Worm (Caenorhabditis elegans): Measurements from ENCODE around the gene F43D2.6.

DNA sequence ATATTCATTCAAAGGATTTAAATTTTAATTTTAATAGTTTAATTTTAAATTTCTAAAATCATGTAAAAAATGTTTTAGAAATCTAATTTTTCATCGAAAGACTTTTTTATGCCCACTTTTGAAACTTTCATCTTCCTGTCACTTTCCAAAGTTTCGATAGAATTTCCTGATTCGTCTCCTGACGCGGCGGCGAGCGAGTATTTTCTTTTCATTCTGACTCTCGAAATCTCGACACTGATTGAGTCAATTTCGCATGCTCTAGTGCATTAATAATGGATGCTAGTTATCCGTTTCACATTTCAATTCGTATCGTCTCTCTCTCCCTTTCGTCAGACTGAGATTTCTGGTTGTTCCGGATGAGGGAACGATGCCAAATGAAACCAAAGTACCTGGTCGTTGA is 13.8 kb upstream of the F43D2.6 start:
- TF ChIP-seq med-1 (GFP tag; optimal IDR thresholded peaks at IDR 0.05; ENCODE audit: insufficient read depth) (no peak), cog-1 (tag; optimal IDR thresholded peaks at IDR 0.05) (no peak), ztf-23 (GFP tag; IDR thresholded peaks at IDR 0.05) (no peak), flt-1 (GFP tag; IDR thresholded peaks at IDR 0.05) (no peak), klf-2 (GFP tag; conservative IDR thresholded peaks at IDR 0.05) (no peak)
